Fruit fly (Drosophila melanogaster): ENCODE measurements around the gene CG13073.

DNA sequence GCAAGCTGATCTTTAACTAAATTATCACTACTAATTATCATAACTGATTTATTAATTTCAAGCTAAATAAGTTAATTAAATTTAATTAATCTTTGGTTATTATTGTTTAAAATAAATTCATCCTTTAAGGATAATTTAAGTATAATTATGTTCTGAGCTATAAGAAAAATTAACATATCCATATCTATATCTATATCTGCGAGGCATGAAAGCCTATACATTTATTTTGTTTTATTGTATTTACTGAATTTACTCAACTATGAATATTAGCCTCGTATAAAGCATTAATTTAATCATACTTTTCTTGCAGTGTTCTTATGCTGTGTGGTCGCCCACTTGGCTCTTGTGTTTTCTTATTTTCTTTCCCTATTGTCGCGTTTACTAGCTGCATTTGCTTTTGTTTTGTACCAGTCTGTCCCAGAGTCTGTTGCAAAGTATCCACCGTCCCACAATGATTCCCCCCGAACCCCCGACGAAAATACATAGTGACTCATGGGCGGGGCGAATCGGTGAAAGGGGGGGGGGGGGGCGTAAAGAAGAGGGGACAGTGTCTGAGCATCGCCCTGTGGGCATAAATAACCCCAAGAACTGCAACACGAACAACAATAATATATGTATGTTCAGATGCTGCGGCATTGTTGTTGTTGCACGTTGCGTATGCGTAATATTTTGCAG, 2.4 kb downstream of the CG13073 start:
- TF ChIP-seq chn (GFP tag; optimal IDR thresholded peaks at IDR 0.05) (no peak), Atf6 (GFP tag; IDR thresholded peaks at IDR 0.05) (no peak), Xrp1 (GFP tag; IDR thresholded peaks at IDR 0.05) (no peak), pita (GFP tag; optimal IDR thresholded peaks at IDR 0.05) (no peak), CG4360 (GFP tag; IDR thresholded peaks at IDR 0.05) (no peak)

All from whole organism, embryonic.